Worm (Caenorhabditis elegans): ENCODE results near the gene grl-31.

The grl-31 gene

DNA sequence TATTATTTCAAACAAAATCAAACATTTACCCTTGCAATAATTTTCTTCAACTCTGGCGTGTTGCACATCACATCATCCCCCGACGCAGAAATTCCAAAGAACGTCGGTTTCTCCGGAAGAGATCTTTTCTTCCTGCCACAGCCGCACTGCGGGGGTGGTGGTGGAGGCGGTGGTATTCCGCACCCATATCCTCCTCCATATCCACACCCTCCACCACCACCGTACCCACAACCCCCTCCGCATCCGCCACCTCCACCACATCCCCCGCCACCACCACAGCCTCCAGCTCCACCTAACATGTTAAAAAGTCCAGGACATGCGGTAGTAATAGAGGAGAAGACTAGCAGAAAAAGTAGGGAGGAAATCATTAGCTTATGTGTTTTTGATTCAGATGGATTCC lies 2.7 kb downstream of the grl-31 start, which contains the start of gene grl-29:
Gene grl-29, minus strand, starts transcription at position 368 of the 400 bp plus-strand sequence.
- no peak for TF ChIP-seq pes-1 (GFP tag; IDR thresholded peaks at IDR 0.05)
- TF ChIP-seq flt-1 (GFP tag; IDR thresholded peaks at IDR 0.05) = no peak
- TF ChIP-seq aly-1 (tag; optimal IDR thresholded peaks at IDR 0.05) = no peak
- no peak for TF ChIP-seq hmg-4 (GFP tag; optimal IDR thresholded peaks at IDR 0.05)
- TF ChIP-seq scrt-1 (GFP tag; IDR thresholded peaks at IDR 0.05) = no peak
- no peak for TF ChIP-seq tbx-11 (GFP tag; IDR thresholded peaks at IDR 0.05)
- no peak for TF ChIP-seq hnd-1 (tag; optimal IDR thresholded peaks at IDR 0.05)
- TF ChIP-seq ets-7 (tag; optimal IDR thresholded peaks at IDR 0.05) = no peak
- TF ChIP-seq ceh-36 (tag; optimal IDR thresholded peaks at IDR 0.05) = no peak
- no peak for TF ChIP-seq hmbx-1 (tag; optimal IDR thresholded peaks at IDR 0.05)
- TF ChIP-seq sea-1 (GFP tag; conservative IDR thresholded peaks at IDR 0.05) = no peak
- TF ChIP-seq ama-1 (optimal IDR thresholded peaks at IDR 0.05) = no peak
- TF ChIP-seq F13C5.2 (tag; optimal IDR thresholded peaks at IDR 0.05) = no peak
- no peak for TF ChIP-seq tbx-37 (GFP tag; conservative IDR thresholded peaks at IDR 0.05)
- TF ChIP-seq tra-4 (tag; optimal IDR thresholded peaks at IDR 0.05) = no peak
- TF ChIP-seq ceh-13 (GFP tag; optimal IDR thresholded peaks at IDR 0.05) = no peak
- TF ChIP-seq B0310.2 (tag; optimal IDR thresholded peaks at IDR 0.05) = no peak

DNA sequence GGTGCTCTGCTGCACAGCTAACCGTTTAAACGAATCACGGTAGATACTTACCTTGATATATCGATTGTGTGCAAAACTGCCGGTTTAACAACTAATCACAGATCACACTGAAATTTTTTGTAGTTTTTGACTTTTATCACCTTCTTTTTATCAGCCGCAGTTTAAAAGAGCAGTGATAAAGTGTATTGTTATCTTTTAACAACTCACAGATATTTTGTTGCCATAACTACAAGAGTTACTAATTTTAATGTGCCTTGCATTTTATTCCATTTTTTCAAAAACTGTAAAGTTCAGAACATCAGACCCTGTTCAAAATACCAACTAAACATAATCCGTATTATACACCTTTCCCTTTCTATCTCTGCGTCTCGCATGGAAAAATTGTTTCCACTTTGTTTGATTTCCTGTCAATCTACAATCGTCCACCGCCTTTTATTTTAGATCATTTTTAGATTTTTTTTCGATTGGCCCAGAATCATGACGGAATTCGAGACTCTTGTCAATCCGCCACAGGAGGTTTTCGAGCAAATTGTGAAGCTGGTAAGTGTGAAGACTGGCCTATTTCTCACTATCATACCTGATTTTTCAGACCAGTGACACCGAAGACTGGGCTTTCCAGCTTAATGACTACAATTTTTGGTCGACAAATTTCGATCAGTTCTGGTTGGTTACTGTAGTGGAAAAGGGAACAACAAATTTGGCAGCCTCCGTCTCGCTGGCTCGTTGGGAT lies 4.7 kb downstream of the grl-31 start, which contains the start of gene T24A6.20:
Gene T24A6.20, plus strand, starts transcription at position 395 of the 730 bp plus-strand sequence.
- TF ChIP-seq F13C5.2 (tag; optimal IDR thresholded peaks at IDR 0.05) (no peak), sea-1 (GFP tag; conservative IDR thresholded peaks at IDR 0.05) (no peak), tra-4 (tag; optimal IDR thresholded peaks at IDR 0.05) (no peak), tbx-37 (GFP tag; conservative IDR thresholded peaks at IDR 0.05) (no peak)

DNA sequence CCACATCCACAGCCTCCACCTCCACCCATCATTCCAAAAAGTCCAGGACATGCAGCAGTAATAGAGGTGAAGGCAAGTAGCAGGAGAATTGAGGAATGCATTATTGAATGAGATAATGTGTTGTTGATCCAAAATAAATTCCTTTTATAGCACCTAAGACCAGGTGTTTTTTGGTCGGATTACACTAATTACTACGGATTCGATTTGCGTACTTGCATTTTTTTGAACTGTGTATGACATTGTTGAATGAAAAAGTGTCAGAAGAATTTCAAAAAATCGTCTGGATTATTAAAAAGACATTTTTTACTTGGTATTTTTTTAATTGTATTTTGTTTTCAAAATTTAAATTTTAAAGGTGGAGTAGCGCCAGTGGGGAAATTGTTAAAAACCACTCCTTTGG lies 5.8 kb downstream of the grl-31 start, which contains the start of gene grl-28:
Gene grl-28, minus strand, starts transcription at position 101 of the 400 bp plus-strand sequence.
- TF ChIP-seq ceh-36 (tag; optimal IDR thresholded peaks at IDR 0.05) (no peak), tbx-11 (GFP tag; IDR thresholded peaks at IDR 0.05) (no peak), pes-1 (GFP tag; IDR thresholded peaks at IDR 0.05) (no peak), scrt-1 (GFP tag; IDR thresholded peaks at IDR 0.05) (no peak), sea-1 (GFP tag; conservative IDR thresholded peaks at IDR 0.05) (no peak), flt-1 (GFP tag; IDR thresholded peaks at IDR 0.05) (no peak), B0310.2 (tag; optimal IDR thresholded peaks at IDR 0.05) (no peak), ama-1 (optimal IDR thresholded peaks at IDR 0.05) (no peak), tra-4 (tag; optimal IDR thresholded peaks at IDR 0.05) (no peak), tbx-37 (GFP tag; conservative IDR thresholded peaks at IDR 0.05) (no peak), hmg-4 (GFP tag; optimal IDR thresholded peaks at IDR 0.05) (no peak), hmbx-1 (tag; optimal IDR thresholded peaks at IDR 0.05) (no peak), ceh-13 (GFP tag; optimal IDR thresholded peaks at IDR 0.05) (no peak), ets-7 (tag; optimal IDR thresholded peaks at IDR 0.05) (no peak), F13C5.2 (tag; optimal IDR thresholded peaks at IDR 0.05) (no peak), hnd-1 (tag; optimal IDR thresholded peaks at IDR 0.05) (no peak), aly-1 (tag; optimal IDR thresholded peaks at IDR 0.05) (no peak)

DNA sequence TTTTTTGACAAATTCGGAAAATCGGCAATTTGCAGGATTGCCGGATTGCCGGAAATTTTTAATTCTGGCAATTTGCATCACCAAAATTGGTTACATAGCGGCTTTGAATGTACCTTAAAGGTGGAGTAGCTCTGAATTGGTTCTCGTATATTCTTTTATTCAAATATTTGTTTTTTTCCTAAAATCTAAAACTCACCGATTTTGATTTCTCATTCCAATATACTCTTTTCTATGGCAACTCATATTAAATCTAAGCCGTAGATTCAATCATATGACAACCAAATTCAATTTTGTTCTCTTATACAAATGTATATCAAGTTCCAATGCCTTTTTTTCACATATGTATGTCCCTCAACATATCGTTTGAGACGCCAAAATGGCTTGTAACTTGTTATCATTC lies 8.0 kb downstream of the grl-31 start, which contains the start of gene sri-21:
Gene sri-21, plus strand, starts transcription at position 301 of the 400 bp plus-strand sequence.
- TF ChIP-seq flt-1 (GFP tag; IDR thresholded peaks at IDR 0.05) = no peak
- TF ChIP-seq pes-1 (GFP tag; IDR thresholded peaks at IDR 0.05) = no peak
- no peak for TF ChIP-seq aly-1 (tag; optimal IDR thresholded peaks at IDR 0.05)

DNA sequence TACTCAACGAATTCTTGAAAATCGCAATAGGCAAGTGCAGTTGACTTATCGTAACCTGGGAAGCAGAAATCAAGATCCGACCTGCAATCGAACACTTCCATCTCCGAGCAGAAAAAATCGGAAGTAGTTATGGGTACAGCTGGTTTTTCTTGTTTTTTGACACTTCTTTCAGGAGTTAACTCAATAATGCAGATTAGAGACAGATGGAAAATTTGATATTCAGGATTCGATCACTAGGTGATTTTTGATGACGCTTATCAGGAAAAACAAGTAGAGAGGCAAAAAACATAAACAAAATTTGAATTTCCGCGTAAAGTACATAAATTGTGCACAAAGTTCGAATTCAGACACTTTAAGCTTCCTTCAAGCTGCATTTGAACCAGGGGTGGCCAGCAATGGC lies 8.8 kb downstream of the grl-31 start, which contains the start of gene srw-130:
Gene srw-130, minus strand, starts transcription at position 101 of the 400 bp plus-strand sequence.
- TF ChIP-seq F13C5.2 (tag; optimal IDR thresholded peaks at IDR 0.05) (no peak), flt-1 (GFP tag; IDR thresholded peaks at IDR 0.05) (no peak), hmg-4 (GFP tag; optimal IDR thresholded peaks at IDR 0.05) (no peak), ceh-13 (GFP tag; optimal IDR thresholded peaks at IDR 0.05) (no peak), tbx-11 (GFP tag; IDR thresholded peaks at IDR 0.05) (no peak), tra-4 (tag; optimal IDR thresholded peaks at IDR 0.05) (no peak), sea-1 (GFP tag; conservative IDR thresholded peaks at IDR 0.05) (no peak), hmbx-1 (tag; optimal IDR thresholded peaks at IDR 0.05) (no peak), B0310.2 (tag; optimal IDR thresholded peaks at IDR 0.05) (no peak), pes-1 (GFP tag; IDR thresholded peaks at IDR 0.05) (no peak), ceh-36 (tag; optimal IDR thresholded peaks at IDR 0.05) (no peak), aly-1 (tag; optimal IDR thresholded peaks at IDR 0.05) (no peak), ama-1 (optimal IDR thresholded peaks at IDR 0.05) (no peak), scrt-1 (GFP tag; IDR thresholded peaks at IDR 0.05) (no peak), tbx-37 (GFP tag; conservative IDR thresholded peaks at IDR 0.05) (no peak), ets-7 (tag; optimal IDR thresholded peaks at IDR 0.05) (no peak), hnd-1 (tag; optimal IDR thresholded peaks at IDR 0.05) (no peak)

DNA sequence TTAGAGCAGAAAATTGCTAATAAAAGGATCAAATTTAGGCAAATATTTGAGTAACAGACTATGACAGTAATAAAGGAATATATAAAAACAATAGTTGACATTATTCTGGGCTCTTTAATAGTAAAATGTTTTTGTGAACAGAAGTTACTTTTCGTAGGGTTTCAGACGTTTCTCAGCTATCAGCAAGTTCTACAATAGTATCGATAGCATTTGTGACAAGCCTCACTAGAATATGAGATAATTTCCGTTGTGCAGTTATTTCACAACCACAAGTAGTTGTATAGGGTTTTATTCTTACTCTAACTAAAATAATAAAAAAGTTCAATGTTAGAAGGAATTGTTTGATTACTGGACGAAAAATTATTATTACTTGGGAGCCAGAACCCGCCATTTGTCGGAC lies 11.1 kb downstream of the grl-31 start, which contains the start of gene srbc-68:
Gene srbc-68, minus strand, starts transcription at position 101 of the 400 bp plus-strand sequence.
- TF ChIP-seq hmbx-1 (tag; optimal IDR thresholded peaks at IDR 0.05) (no peak), scrt-1 (GFP tag; IDR thresholded peaks at IDR 0.05) (no peak), F13C5.2 (tag; optimal IDR thresholded peaks at IDR 0.05) (no peak), ceh-13 (GFP tag; optimal IDR thresholded peaks at IDR 0.05) (no peak), hmg-4 (GFP tag; optimal IDR thresholded peaks at IDR 0.05) (no peak), ets-7 (tag; optimal IDR thresholded peaks at IDR 0.05) (no peak)

DNA sequence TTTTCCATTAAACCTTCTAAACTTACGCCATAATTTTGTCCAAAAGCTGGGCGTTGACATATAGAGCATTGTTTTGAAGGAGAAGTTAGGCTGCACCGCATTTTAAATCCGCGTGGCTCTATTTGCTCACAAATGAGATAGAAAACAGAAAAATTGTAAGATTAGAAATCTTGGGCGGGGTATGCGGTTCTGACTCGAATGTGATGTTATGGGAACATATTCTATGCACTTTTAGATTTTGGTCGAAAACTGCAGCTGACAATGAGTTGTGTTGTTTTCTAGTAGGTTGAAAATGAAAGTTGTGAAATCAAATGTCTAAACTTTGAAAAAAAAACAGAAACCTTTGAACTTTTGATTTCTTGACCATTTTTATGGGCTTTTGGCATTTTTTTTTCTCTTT lies 14.2 kb downstream of the grl-31 start, which contains the start of gene nhr-222:
Gene nhr-222, minus strand, starts transcription at position 101 of the 400 bp plus-strand sequence.
- no peak for TF ChIP-seq ama-1 (optimal IDR thresholded peaks at IDR 0.05)
- TF ChIP-seq sea-1 (GFP tag; conservative IDR thresholded peaks at IDR 0.05) = no peak
- TF ChIP-seq F13C5.2 (tag; optimal IDR thresholded peaks at IDR 0.05) = no peak
- no peak for TF ChIP-seq ets-7 (tag; optimal IDR thresholded peaks at IDR 0.05)
- no peak for TF ChIP-seq tbx-11 (GFP tag; IDR thresholded peaks at IDR 0.05)
- no peak for TF ChIP-seq ceh-13 (GFP tag; optimal IDR thresholded peaks at IDR 0.05)
- no peak for TF ChIP-seq hnd-1 (tag; optimal IDR thresholded peaks at IDR 0.05)
- no peak for TF ChIP-seq B0310.2 (tag; optimal IDR thresholded peaks at IDR 0.05)
- TF ChIP-seq hmbx-1 (tag; optimal IDR thresholded peaks at IDR 0.05) = no peak
- TF ChIP-seq ceh-36 (tag; optimal IDR thresholded peaks at IDR 0.05) = no peak
- no peak for TF ChIP-seq pes-1 (GFP tag; IDR thresholded peaks at IDR 0.05)
- TF ChIP-seq flt-1 (GFP tag; IDR thresholded peaks at IDR 0.05) = no peak
- no peak for TF ChIP-seq tra-4 (tag; optimal IDR thresholded peaks at IDR 0.05)
- TF ChIP-seq aly-1 (tag; optimal IDR thresholded peaks at IDR 0.05) = no peak
- no peak for TF ChIP-seq scrt-1 (GFP tag; IDR thresholded peaks at IDR 0.05)
- TF ChIP-seq tbx-37 (GFP tag; conservative IDR thresholded peaks at IDR 0.05) = no peak
- TF ChIP-seq hmg-4 (GFP tag; optimal IDR thresholded peaks at IDR 0.05) = no peak
